Worm (Caenorhabditis elegans): Measurements from ENCODE around the gene fbxb-57.

fbxb-57 gene

DNA sequence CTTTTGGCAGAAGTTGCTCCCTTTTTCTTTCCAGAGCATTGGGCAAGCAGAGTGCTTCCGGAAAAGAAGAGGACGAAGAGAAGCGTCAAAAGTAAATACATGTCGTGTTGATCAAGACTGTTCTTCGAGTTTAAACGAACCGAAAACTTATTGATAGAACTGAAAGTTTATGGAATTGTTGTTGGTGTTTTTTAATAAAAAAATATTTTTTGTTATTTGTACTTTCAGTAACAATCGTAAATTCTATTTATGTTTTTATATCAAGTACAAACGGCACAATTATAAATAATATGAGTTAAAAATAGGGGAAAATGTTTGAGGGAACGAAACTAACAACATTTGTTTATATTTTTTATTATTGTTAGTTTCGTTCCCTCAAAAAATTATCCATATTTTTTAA lies 30.9 kb upstream of the fbxb-57 start, which contains the start of gene F21D9.3:
Gene F21D9.3, minus strand, starts transcription at position 101 of the 400 bp plus-strand sequence.
- TF ChIP-seq mes-4 (tag; optimal IDR thresholded peaks at IDR 0.05) (no peak), athp-1 (tag; optimal IDR thresholded peaks at IDR 0.05) (no peak), Y95B8A.8 (GFP tag; IDR thresholded peaks at IDR 0.05) (no peak), ceh-27 (GFP tag; optimal IDR thresholded peaks at IDR 0.05) (no peak), sdz-38 (tag; optimal IDR thresholded peaks at IDR 0.05) (no peak), somi-1 (GFP tag; optimal IDR thresholded peaks at IDR 0.05) (no peak), C17E4.6 (GFP tag; IDR thresholded peaks at IDR 0.05) (no peak), Y67H2A.10 (GFP tag; conservative IDR thresholded peaks at IDR 0.05) (no peak), lin-54 (GFP tag; optimal IDR thresholded peaks at IDR 0.05) (no peak), attf-5 (GFP tag; optimal IDR thresholded peaks at IDR 0.05) (no peak), nhr-90 (tag; optimal IDR thresholded peaks at IDR 0.05) (no peak), K12H6.12 (tag; optimal IDR thresholded peaks at IDR 0.05) (no peak), B0019.2 (GFP tag; conservative IDR thresholded peaks at IDR 0.05) (no peak), repo-1 (tag; optimal IDR thresholded peaks at IDR 0.05) (no peak), ztf-18 (tag; optimal IDR thresholded peaks at IDR 0.05) (no peak), mcd-1 (GFP tag; IDR thresholded peaks at IDR 0.05) (no peak), him-1 (tag; optimal IDR thresholded peaks at IDR 0.05) (no peak)

DNA sequence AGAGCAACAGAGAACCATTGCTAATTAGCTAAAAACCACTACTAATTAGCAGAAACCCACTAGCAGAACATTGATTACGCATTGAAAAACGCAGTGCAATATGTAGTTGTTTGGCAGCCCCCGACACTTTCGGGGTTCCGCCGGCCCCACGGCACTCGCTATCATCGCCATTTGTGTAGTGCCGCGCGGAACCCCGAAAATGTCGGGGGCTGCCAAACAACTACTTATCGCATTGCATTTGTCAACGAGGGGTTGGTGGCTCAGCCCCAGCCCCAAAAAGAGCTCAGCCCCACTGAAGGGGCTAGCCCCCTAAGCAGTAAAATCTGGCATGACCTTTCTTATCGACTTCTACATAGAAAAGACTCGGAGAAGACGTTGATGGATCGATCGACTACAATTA lies 29.2 kb upstream of the fbxb-57 start:
- TF ChIP-seq somi-1 (GFP tag; optimal IDR thresholded peaks at IDR 0.05) (no peak), ZK185.1 (tag; optimal IDR thresholded peaks at IDR 0.05; ENCODE audit: poor library complexity, severe bottlenecking) (no peak), snpc-1.1 (tag; optimal IDR thresholded peaks at IDR 0.05; ENCODE audit: insufficient read depth) (peak; percentile 55), ccch-3 (GFP tag; optimal IDR thresholded peaks at IDR 0.05) (no peak), T07F8.4 (tag; optimal IDR thresholded peaks at IDR 0.05) (no peak), snpc-4 (GFP tag; optimal IDR thresholded peaks at IDR 0.05) (no peak), snpc-4 (tag; optimal IDR thresholded peaks at IDR 0.05) (peak in 2 of 4 experiments; percentile 67 to 81)

DNA sequence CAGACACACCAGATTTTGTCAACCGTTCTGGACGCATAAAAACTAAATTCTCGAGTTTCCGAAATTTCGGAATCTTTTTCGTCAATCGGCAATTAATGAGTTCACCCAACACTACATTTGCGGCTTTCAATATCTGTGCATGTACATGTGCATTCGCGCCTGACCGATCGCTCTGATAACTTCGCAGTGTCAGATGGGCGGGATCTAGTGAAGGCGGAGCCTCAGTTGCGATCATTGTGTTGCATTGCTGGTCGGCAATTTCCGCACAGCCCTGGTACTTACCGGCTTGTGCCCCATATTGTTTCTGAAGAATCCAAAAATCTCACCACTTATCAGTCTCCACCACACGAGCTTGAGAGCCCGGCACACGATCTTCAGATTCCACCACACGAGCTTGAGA lies 27.9 kb upstream of the fbxb-57 start:
- TF ChIP-seq dox-1 (GFP tag; IDR thresholded peaks at IDR 0.05) (no peak), zfh-2 (GFP tag; conservative IDR thresholded peaks at IDR 0.05) (peak; percentile 44)

DNA sequence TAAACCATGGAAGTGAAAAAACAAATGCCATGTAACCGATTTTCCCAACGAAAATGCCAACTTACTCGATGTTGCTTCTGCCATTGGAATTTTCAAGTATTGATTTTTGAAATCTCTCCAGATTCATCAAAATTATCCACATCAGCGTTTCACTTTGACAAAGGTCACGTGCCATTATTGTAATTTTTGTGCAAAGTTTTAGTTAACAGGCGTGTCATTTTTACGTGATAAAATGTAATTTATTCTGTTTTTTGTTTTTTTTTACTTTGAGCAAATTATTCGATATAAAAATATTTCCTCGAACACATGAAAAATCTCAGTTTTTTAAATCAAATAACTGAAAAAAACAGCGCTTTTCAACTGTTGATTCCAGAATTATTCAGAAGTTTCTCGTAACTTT lies 26.2 kb upstream of the fbxb-57 start, which contains the start of gene F21D9.2:
Gene F21D9.2, minus strand, starts transcription at position 101 of the 400 bp plus-strand sequence.
- no peak for TF ChIP-seq aptf-2 (GFP tag; conservative IDR thresholded peaks at IDR 0.05)
- TF ChIP-seq T26A5.8 (tag; optimal IDR thresholded peaks at IDR 0.05) = no peak
- no peak for TF ChIP-seq sdz-38 (tag; optimal IDR thresholded peaks at IDR 0.05)
- TF ChIP-seq cebp-1 (GFP tag; IDR thresholded peaks at IDR 0.05) = no peak
- TF ChIP-seq cebp-1 (tag; optimal IDR thresholded peaks at IDR 0.05) = no peak
- TF ChIP-seq Y56A3A.18 (GFP tag; IDR thresholded peaks at IDR 0.05) = no peak
- TF ChIP-seq nhr-120 (GFP tag; IDR thresholded peaks at IDR 0.05) = no peak
- no peak for TF ChIP-seq akir-1 (GFP tag; optimal IDR thresholded peaks at IDR 0.05)
- TF ChIP-seq hlh-12 (tag; optimal IDR thresholded peaks at IDR 0.05) = no peak
- TF ChIP-seq dox-1 (GFP tag; IDR thresholded peaks at IDR 0.05) = no peak
- TF ChIP-seq bed-1 (GFP tag; IDR thresholded peaks at IDR 0.05) = no peak
- no peak for TF ChIP-seq sptf-2 (GFP tag; optimal IDR thresholded peaks at IDR 0.05)
